Fruit fly (Drosophila melanogaster) whole organism, embryonic: ENCODE measurements around the gene CG34434.
A peak's percentile ranks its signal among the peaks of the same experiment; 100 is the strongest.

Experiments
- Antp ChIP-seq: fragments of 200-800 bp; sonication (Bioruptor generic); optimal IDR thresholded peaks from 3 replicates; lab custom pipeline; 2016; ENCODE audit warnings: missing biosample characterization, missing genetic modification characterization
- Bdp1 ChIP-seq: fragments of 200-800 bp; sonication (Bioruptor generic); optimal IDR thresholded peaks from 3 replicates; lab custom pipeline; 2016; ENCODE audit warnings: missing biosample characterization, missing genetic modification characterization
- Bteb2 ChIP-seq: fragments of 200-800 bp; sonication (Bioruptor generic); optimal IDR thresholded peaks from 2 replicates; lab custom pipeline; 2016; ENCODE audit warnings: missing biosample characterization, missing genetic modification characterization
- CG10274 ChIP-seq: fragments of 200-800 bp; sonication (Bioruptor generic); optimal IDR thresholded peaks from 3 replicates; lab custom pipeline; 2017; ENCODE audit warnings: missing biosample characterization, mild to moderate bottlenecking, missing genetic modification characterization
- CG10543 ChIP-seq: fragments of 200-800 bp; sonication (Bioruptor generic); optimal IDR thresholded peaks from 3 replicates; lab custom pipeline; 2017; ENCODE audit warnings: missing biosample characterization, mild to moderate bottlenecking, missing genetic modification characterization, moderate library complexity
- CG10959 ChIP-seq: fragments of 200-800 bp; sonication (Bioruptor generic); IDR thresholded peaks from 2 replicates; pipeline ENCODE4 v1.3.6; 2022; ENCODE audit warnings: missing biosample characterization, missing genetic modification characterization
- CG12219 ChIP-seq: fragments of 200-800 bp; sonication (Bioruptor generic); optimal IDR thresholded peaks from 3 replicates; lab custom pipeline; 2018; ENCODE audit warnings: missing biosample characterization, mild to moderate bottlenecking, missing genetic modification characterization
- CG12744 ChIP-seq: fragments of 200-800 bp; sonication (Bioruptor generic); optimal IDR thresholded peaks from 2 replicates; lab custom pipeline; 2016; ENCODE audit warnings: missing biosample characterization, missing genetic modification characterization
- CG13424 ChIP-seq: fragments of 200-800 bp; sonication (Bioruptor generic); optimal IDR thresholded peaks from 2 replicates; lab custom pipeline; 2019; ENCODE audit warnings: missing biosample characterization, mild to moderate bottlenecking, missing genetic modification characterization, moderate library complexity
- CG14050 ChIP-seq: fragments of 200-800 bp; sonication (Bioruptor generic); IDR thresholded peaks from 3 replicates; pipeline ENCODE4 v1.3.6; 2022; ENCODE audit warnings: missing biosample characterization, missing genetic modification characterization
- CG1792 ChIP-seq: fragments of 200-800 bp; sonication (Bioruptor generic); optimal IDR thresholded peaks from 2 replicates; lab custom pipeline; 2016; ENCODE audit warnings: missing biosample characterization, missing genetic modification characterization
- CG18599 ChIP-seq: fragments of 200-800 bp; sonication (Bioruptor generic); optimal IDR thresholded peaks from 3 replicates; lab custom pipeline; 2017; ENCODE audit warnings: missing biosample characterization, missing genetic modification characterization, mild to moderate bottlenecking, moderate library complexity, missing genetic modification reagents
- CG3281 ChIP-seq: fragments of 200-800 bp; sonication (Bioruptor generic); optimal IDR thresholded peaks from 3 replicates; lab custom pipeline; 2017; ENCODE audit warnings: missing biosample characterization, mild to moderate bottlenecking, missing genetic modification characterization
- CG33557 ChIP-seq: fragments of 200-800 bp; sonication (Bioruptor generic); optimal IDR thresholded peaks from 2 replicates; lab custom pipeline; 2019; ENCODE audit warnings: missing biosample characterization, mild to moderate bottlenecking, missing genetic modification characterization, moderate library complexity
- CG34224 ChIP-seq: fragments of 200-800 bp; sonication (Bioruptor generic); IDR thresholded peaks from 3 replicates; pipeline ENCODE4 v1.3.6; 2022; ENCODE audit warnings: missing biosample characterization, missing genetic modification characterization; ENCODE audit not compliant: partially characterized antibody
- CG3726 ChIP-seq: fragments of 200-800 bp; sonication (Bioruptor generic); IDR thresholded peaks from 3 replicates; pipeline ENCODE4, ENCODE4 v1.3.6; 2022; ENCODE audit warnings: missing biosample characterization, missing genetic modification characterization
- CG4328 ChIP-seq: fragments of 200-800 bp; sonication (Bioruptor generic); optimal IDR thresholded peaks from 3 replicates; lab custom pipeline; 2017; ENCODE audit warnings: missing biosample characterization, missing genetic modification reagents, missing genetic modification characterization
- CG5953 ChIP-seq: fragments of 200-800 bp; sonication (Bioruptor generic); IDR thresholded peaks from 2 replicates; pipeline ENCODE4 v1.3.6; 2022; ENCODE audit warnings: missing biosample characterization, missing genetic modification characterization
- CG6765 ChIP-seq: fragments of 200-800 bp; sonication (Bioruptor generic); optimal IDR thresholded peaks from 3 replicates; lab custom pipeline; 2017; ENCODE audit warnings: missing biosample characterization, mild to moderate bottlenecking, missing genetic modification characterization
- CG6791 ChIP-seq: fragments of 200-800 bp; sonication (Bioruptor generic); IDR thresholded peaks from 3 replicates; pipeline ENCODE4 v1.3.6; 2022; ENCODE audit warnings: missing biosample characterization, missing genetic modification characterization; ENCODE audit not compliant: partially characterized antibody
- CG7963 ChIP-seq: fragments of 200-800 bp; sonication (Bioruptor generic); IDR thresholded peaks from 3 replicates; pipeline ENCODE4 v1.3.6; 2022; ENCODE audit warnings: missing biosample characterization, missing genetic modification characterization; ENCODE audit not compliant: partially characterized antibody
- CTCF ChIP-seq: fragments of 200-800 bp; sonication (Bioruptor generic); optimal IDR thresholded peaks from 2 replicates; lab custom pipeline; 2017; ENCODE audit warnings: missing biosample characterization, mild to moderate bottlenecking, missing genetic modification characterization, moderate library complexity
- HmgD ChIP-seq: fragments of 200-800 bp; sonication (Bioruptor generic); optimal IDR thresholded peaks from 3 replicates; lab custom pipeline; 2016; ENCODE audit warnings: missing biosample characterization, missing genetic modification characterization
- Myb ChIP-seq: fragments of 200-800 bp; sonication (Bioruptor generic); optimal IDR thresholded peaks from 2 replicates; lab custom pipeline; 2016; ENCODE audit warnings: missing biosample characterization, missing genetic modification characterization
- Opbp ChIP-seq: fragments of 200-800 bp; sonication (Bioruptor generic); IDR thresholded peaks from 3 replicates; pipeline ENCODE4 v1.3.6; 2022; ENCODE audit warnings: missing biosample characterization, missing genetic modification characterization; ENCODE audit not compliant: partially characterized antibody
- Optix ChIP-seq: fragments of 200-800 bp; sonication (Bioruptor generic); IDR thresholded peaks from 3 replicates; pipeline ENCODE4 v1.3.6; 2022; ENCODE audit warnings: missing biosample characterization, missing genetic modification characterization
- PHDP ChIP-seq: fragments of 200-800 bp; sonication (Bioruptor generic); optimal IDR thresholded peaks from 3 replicates; lab custom pipeline; 2018; ENCODE audit warnings: missing biosample characterization, mild to moderate bottlenecking, missing genetic modification characterization, moderate library complexity
- Poxn ChIP-seq: fragments of 200-800 bp; sonication (Bioruptor generic); IDR thresholded peaks from 2 replicates; pipeline ENCODE4 v1.3.6; 2022; ENCODE audit warnings: missing biosample characterization, missing genetic modification characterization
- ab ChIP-seq: fragments of 200-800 bp; sonication (Bioruptor generic); optimal IDR thresholded peaks from 2 replicates; lab custom pipeline; 2016; ENCODE audit warnings: missing biosample characterization, missing genetic modification characterization
- ash1 ChIP-seq: fragments of 200-800 bp; sonication (Bioruptor generic); optimal IDR thresholded peaks from 2 replicates; lab custom pipeline; 2018; ENCODE audit warnings: missing biosample characterization, mild to moderate bottlenecking, missing genetic modification characterization
- cad ChIP-seq: fragments of >200 bp; optimal IDR thresholded peaks from 2 replicates; lab custom pipeline; 2017; ENCODE audit warnings: missing biosample characterization, missing genetic modification characterization
- dmrt99B ChIP-seq: fragments of 200-800 bp; sonication (Bioruptor generic); optimal IDR thresholded peaks from 2 replicates; lab custom pipeline; 2018; ENCODE audit warnings: missing biosample characterization, mild to moderate bottlenecking, missing genetic modification characterization, moderate library complexity
- dpn ChIP-seq, 2 experiments: fragments of 200-800 bp; sonication (Bioruptor generic); optimal IDR thresholded peaks; 3 replicates each; lab custom pipeline; 2016; ENCODE audit warnings: missing biosample characterization in 2 of 2, missing genetic modification characterization in 2 of 2
- ems ChIP-seq: fragments of 200-800 bp; sonication (Bioruptor generic); optimal IDR thresholded peaks from 3 replicates; lab custom pipeline; 2016; ENCODE audit warnings: missing biosample characterization, missing genetic modification characterization
- eyg ChIP-seq: fragments of 200-800 bp; sonication (Bioruptor generic); optimal IDR thresholded peaks from 3 replicates; lab custom pipeline; 2016; ENCODE audit warnings: missing biosample characterization, missing genetic modification characterization
- gce ChIP-seq: fragments of 200-800 bp; sonication (Bioruptor generic); IDR thresholded peaks from 3 replicates; pipeline ENCODE4 v1.3.6; 2022; ENCODE audit warnings: missing biosample characterization, missing genetic modification characterization
- gem ChIP-seq: fragments of 200-800 bp; sonication (Bioruptor generic); optimal IDR thresholded peaks from 2 replicates; lab custom pipeline; 2019; ENCODE audit warnings: missing biosample characterization, mild to moderate bottlenecking, missing genetic modification characterization, moderate library complexity
- hkb ChIP-seq, 2 experiments: fragments of 200-800 bp in 1 of 2; fragments of >200 bp in 1 of 2; sonication (Bioruptor generic) in 1 of 2; IDR thresholded peaks in 1 of 2; optimal IDR thresholded peaks in 1 of 2; 2 replicates each; pipeline versions ENCODE4 v1.3.6 to Lab custom; 2017 to 2022; ENCODE audit warnings: missing biosample characterization in 1 of 2, missing genetic modification characterization in 1 of 2
- hth ChIP-seq: fragments of >200 bp; optimal IDR thresholded peaks from 2 replicates; lab custom pipeline; 2017; ENCODE audit warnings: inconsistent platforms
- kay ChIP-seq: fragments of 200-800 bp; sonication (Bioruptor generic); optimal IDR thresholded peaks from 2 replicates; lab custom pipeline; 2016; ENCODE audit warnings: missing biosample characterization, missing genetic modification characterization
- lmd ChIP-seq: fragments of 200-800 bp; sonication (Bioruptor generic); IDR thresholded peaks from 2 replicates; pipeline ENCODE4 v1.3.6; 2022; ENCODE audit warnings: missing biosample characterization, missing genetic modification characterization
- lola ChIP-seq, 3 experiments: fragments of >200 bp in 2 of 3; fragments of 200-800 bp in 1 of 3; sonication (Bioruptor generic) in 1 of 3; optimal IDR thresholded peaks; 2 replicates each; lab custom pipeline; 2017 to 2019; ENCODE audit warnings: missing biosample characterization in 3 of 3, missing genetic modification characterization in 3 of 3, mild to moderate bottlenecking in 1 of 3, moderate library complexity in 1 of 3
- mirr ChIP-seq: fragments of 200-800 bp; sonication (Bioruptor generic); optimal IDR thresholded peaks from 3 replicates; lab custom pipeline; 2018; ENCODE audit warnings: missing biosample characterization, mild to moderate bottlenecking, missing genetic modification characterization
- peb ChIP-seq: fragments of 200-800 bp; sonication (Bioruptor generic); IDR thresholded peaks from 2 replicates; pipeline ENCODE4 v1.3.6; 2022; ENCODE audit warnings: missing biosample characterization, missing genetic modification characterization
- run ChIP-seq: fragments of 200-800 bp; sonication (Bioruptor generic); optimal IDR thresholded peaks from 3 replicates; lab custom pipeline; 2018; ENCODE audit warnings: missing biosample characterization, mild to moderate bottlenecking, missing genetic modification characterization
- schlank ChIP-seq: fragments of 200-800 bp; sonication (Bioruptor generic); optimal IDR thresholded peaks from 2 replicates; lab custom pipeline; 2018; ENCODE audit warnings: missing biosample characterization, mild to moderate bottlenecking, missing genetic modification characterization
- shn ChIP-seq: fragments of 200-800 bp; sonication (Bioruptor generic); optimal IDR thresholded peaks from 3 replicates; lab custom pipeline; 2016; ENCODE audit warnings: missing biosample characterization, missing genetic modification characterization
- sna ChIP-seq: fragments of 200-800 bp; sonication (Bioruptor generic); IDR thresholded peaks from 2 replicates; pipeline ENCODE4 v1.3.6; 2022; ENCODE audit warnings: missing biosample characterization, missing genetic modification characterization; ENCODE audit not compliant: partially characterized antibody
- toy ChIP-seq: fragments of 200-800 bp; sonication (Bioruptor generic); IDR thresholded peaks from 2 replicates; pipeline ENCODE4 v1.3.6; 2022; ENCODE audit warnings: missing biosample characterization, missing genetic modification characterization
- twi ChIP-seq: fragments of 200-800 bp; optimal IDR thresholded peaks from 2 replicates; lab custom pipeline; 2019; ENCODE audit warnings: missing biosample characterization, mild to moderate bottlenecking, missing genetic modification characterization, moderate library complexity
- usp ChIP-seq: fragments of >200 bp; optimal IDR thresholded peaks from 2 replicates; lab custom pipeline; 2017; ENCODE audit warnings: missing biosample characterization, missing genetic modification characterization
- wek ChIP-seq: fragments of 200-800 bp; sonication (Bioruptor generic); optimal IDR thresholded peaks from 3 replicates; lab custom pipeline; 2018; ENCODE audit warnings: missing biosample characterization, mild to moderate bottlenecking, missing genetic modification characterization, moderate library complexity

Gene CG34434

DNA sequence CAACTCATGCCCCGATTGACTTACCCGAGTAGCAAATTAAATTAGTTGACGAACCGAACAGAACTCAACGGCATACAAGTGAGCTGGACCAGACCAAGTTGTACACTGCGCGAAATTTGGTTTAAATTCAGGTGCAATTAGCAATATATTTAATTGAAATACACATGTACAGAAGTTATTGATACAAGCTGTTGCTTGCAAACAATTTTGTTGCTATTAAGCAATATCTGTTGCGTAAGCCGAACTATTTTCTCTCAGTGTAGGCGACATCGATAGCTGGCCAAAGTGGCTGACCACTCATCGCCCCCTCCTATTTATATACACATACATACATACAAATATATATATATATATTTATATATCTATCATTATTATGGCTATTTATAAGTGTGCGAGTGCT is 12.0 kb downstream of the CG34434 start (continued):
- TF ChIP-seq CG12219 (GFP tag; lab: Kevin White, UChicago) (no peak), CG12744 (GFP tag; lab: Kevin White, UChicago) (no peak), eyg (GFP tag; lab: Kevin White, UChicago) (no peak), ab (GFP tag; lab: Kevin White, UChicago) (no peak), Bdp1 (GFP tag; lab: Kevin White, UChicago) (no peak), Myb (GFP tag; lab: Kevin White, UChicago) (no peak), shn (GFP tag; lab: Kevin White, UChicago) (no peak), run (tag; lab: Kevin White, UChicago) (no peak), PHDP (tag; lab: Kevin White, UChicago) (no peak), CG3281 (no peak), CG7963 (no peak), HmgD (no peak), hkb (optimal IDR thresholded peaks at IDR 0.05; lab: Kevin White, UChicago) (no peak), hkb (GFP tag; IDR thresholded peaks at IDR 0.05; lab: Robert Waterston, UW) (0 out of 2 replicates have a peak, but pooled peaks have one; percentile 32), gem (tag; lab: Kevin White, UChicago) (peak; percentile 62), toy (no peak), CG10959 (GFP tag; lab: Robert Waterston, UW) (peak; percentile 36; the same call in 1 of the 2 replicates), CG33557 (GFP tag; lab: Kevin White, UChicago) (no peak), lola (GFP tag; optimal IDR thresholded peaks at IDR 0.05; lab: Kevin White, UChicago) (peak in 1 of 3 experiments; percentile 48), CG18599 (GFP tag; lab: Kevin White, UChicago) (peak; percentile 57), Optix (no peak; the same call in 2 of the 3 replicates), sna (GFP tag; lab: Robert Waterston, UW) (no peak), ash1 (GFP tag; lab: Kevin White, UChicago) (no peak), CG1792 (GFP tag; lab: Kevin White, UChicago) (no peak), Opbp (no peak), twi (tag; lab: Kevin White, UChicago) (no peak), schlank (no peak), hth (lab: Kevin White, UChicago) (no peak), CG5953 (GFP tag; lab: Robert Waterston, UW) (no peak), Antp (GFP tag; lab: Kevin White, UChicago) (no peak), CG3726 (GFP tag; lab: Robert Waterston, UW) (no peak), gce (no peak), dmrt99B (tag; lab: Kevin White, UChicago) (peak; percentile 38), lmd (GFP tag; lab: Robert Waterston, UW) (peak; percentile 35; the same call in 1 of the 2 replicates), ems (no peak), CG34224 (GFP tag; lab: Robert Waterston, UW) (no peak), CG6765 (GFP tag; lab: Kevin White, UChicago) (no peak), peb (GFP tag; lab: Robert Waterston, UW) (no peak), Bteb2 (GFP tag; lab: Kevin White, UChicago) (no peak), CG4328 (GFP tag; lab: Kevin White, UChicago) (no peak), CTCF (GFP tag; lab: Kevin White, UChicago) (no peak), CG10543 (GFP tag; lab: Kevin White, UChicago) (no peak), cad (GFP tag; lab: Kevin White, UChicago) (no peak), Poxn (no peak), kay (GFP tag; lab: Kevin White, UChicago) (no peak), usp (GFP tag; lab: Kevin White, UChicago) (no peak), mirr (GFP tag; lab: Kevin White, UChicago) (no peak), wek (GFP tag; lab: Kevin White, UChicago) (no peak), CG13424 (tag; lab: Kevin White, UChicago) (peak; percentile 33), CG6791 (no peak), CG14050 (GFP tag; lab: Robert Waterston, UW) (no peak), CG10274 (no peak), dpn (GFP tag; optimal IDR thresholded peaks at IDR 0.05; lab: Kevin White, UChicago) (peak in 1 of 2 experiments; percentile 17)
